Fruit fly (Drosophila melanogaster) Kc167 (cell line): Measurements from ENCODE around the gene Abd-B.

ENCODE experiments used
- Sin3A ChIP-seq: fragments of >200 bp; optimal IDR thresholded peaks from 2 replicates; lab custom pipeline; 2018; ENCODE audit warnings: missing external identifiers
- h ChIP-seq: fragments of >200 bp; optimal IDR thresholded peaks from 3 replicates; lab custom pipeline; 2018; ENCODE audit warnings: missing external identifiers
- psq ChIP-seq: fragments of >200 bp; optimal IDR thresholded peaks from 2 replicates; lab custom pipeline; 2017; ENCODE audit warnings: missing external identifiers

DNA sequence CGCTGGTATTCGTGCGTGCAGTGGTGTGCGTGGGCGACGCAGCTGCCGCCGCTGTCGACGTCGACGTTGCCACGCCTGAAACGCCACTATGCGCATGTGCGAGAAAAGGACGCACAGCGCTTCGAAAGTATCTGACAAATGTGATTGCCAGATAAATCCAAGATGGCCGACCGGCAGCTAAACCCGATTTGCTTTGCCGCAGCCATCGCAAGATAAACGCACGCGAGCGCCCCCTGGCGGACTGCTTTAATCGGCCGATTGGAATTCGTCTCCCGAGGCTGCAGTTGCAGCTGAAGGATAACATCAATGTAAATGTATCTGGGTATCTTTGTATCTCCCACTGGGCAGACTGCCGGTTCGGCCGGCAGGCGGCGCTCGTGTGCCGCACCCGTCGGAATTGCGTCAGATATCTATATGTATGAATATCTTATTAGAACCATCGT lies 89.5 kb downstream of the Abd-B start:
- TF ChIP-seq h (no peak), Sin3A (lab: Kevin White, UChicago) (no peak), psq (lab: Kevin White, UChicago) (no peak)
